Worm (Caenorhabditis elegans) whole organism, L1 larva: ENCODE measurements around the gene rgs-5.

Experiments
- grh-1 ChIP-seq: fragments of 200-800 bp; sonication (Bioruptor generic); IDR thresholded peaks from 2 replicates; pipeline ENCODE4 v1.3.6; 2022; ENCODE audit warnings: missing genetic modification reagents, missing genetic modification characterization, missing compliant biosample characterization
- jun-1 ChIP-seq: fragments of 150-350 bp; optimal IDR thresholded peaks from 2 replicates; lab custom pipeline; 2014; ENCODE audit warnings: missing biosample characterization, missing genetic modification reagents, missing genetic modification characterization
- nhr-90 ChIP-seq: sonication (generic microtip); optimal IDR thresholded peaks from 2 replicates; lab custom pipeline; 2016; ENCODE audit warnings: mild to moderate bottlenecking, missing genetic modification characterization, missing compliant biosample characterization; ENCODE audit not compliant: poor library complexity
- tbx-2 ChIP-seq: sonication (generic microtip); optimal IDR thresholded peaks from 2 replicates; lab custom pipeline; 2016; ENCODE audit warnings: missing genetic modification characterization, missing compliant biosample characterization
- ztf-11 ChIP-seq, 2 experiments: sonication (generic microtip); optimal IDR thresholded peaks; 2 replicates each; lab custom pipeline; 2016 to 2017; ENCODE audit warnings: missing genetic modification characterization in 2 of 2, missing biosample characterization in 1 of 2, missing compliant biosample characterization in 1 of 2

ce11 chrIII:5710676-5711075 lies 12.3 kb downstream of the rgs-5 start:
- TF ChIP-seq jun-1 (no peak), tbx-2 (peak; percentile 29), nhr-90 (no peak), grh-1 (GFP tag; lab: Robert Waterston, UW) (no peak; the same call in 1 of the 2 replicates), ztf-11 (tag; optimal IDR thresholded peaks at IDR 0.05; lab: Kevin White, UChicago) (no peak)
